Worm (Caenorhabditis elegans) whole organism, L1 larva: ENCODE measurements around the gene ZC487.1.

Experiments
- egl-27 ChIP-seq, 2 experiments: fragments of 150-350 bp in 1 of 2; sonication (generic microtip); optimal IDR thresholded peaks; 3 replicates each; lab custom pipeline; 2017 to 2018; ENCODE audit warnings: missing biosample characterization in 2 of 2, missing genetic modification characterization in 2 of 2, missing genetic modification reagents in 2 of 2
- fos-1 ChIP-seq: fragments of 150-350 bp; optimal IDR thresholded peaks from 2 replicates; lab custom pipeline; 2014; ENCODE audit warnings: missing biosample characterization, missing genetic modification characterization
- mdl-1 ChIP-seq, 2 experiments: fragments of 150-350 bp; optimal IDR thresholded peaks; 2 replicates each; lab custom pipeline; 2014 to 2017; ENCODE audit warnings: missing biosample characterization in 2 of 2, missing genetic modification characterization in 2 of 2, inconsistent platforms in 1 of 2
- mep-1 ChIP-seq: fragments of 150-350 bp; optimal IDR thresholded peaks from 2 replicates; lab custom pipeline; 2014; ENCODE audit warnings: missing biosample characterization, missing genetic modification characterization
- nhr-12 ChIP-seq: sonication (generic microtip); optimal IDR thresholded peaks from 2 replicates; lab custom pipeline; 2017; ENCODE audit warnings: missing biosample characterization, missing genetic modification characterization
- nhr-77 ChIP-seq: fragments of 150-350 bp; optimal IDR thresholded peaks from 2 replicates; lab custom pipeline; 2014; ENCODE audit warnings: missing biosample characterization, missing genetic modification characterization
- pax-3 ChIP-seq: fragments of 200-800 bp; sonication (Bioruptor generic); optimal IDR thresholded peaks from 2 replicates; lab custom pipeline; 2018; ENCODE audit warnings: mild to moderate bottlenecking, missing genetic modification characterization, moderate library complexity, missing compliant biosample characterization
- skn-1 ChIP-seq: fragments of 150-350 bp; optimal IDR thresholded peaks from 2 replicates; lab custom pipeline; 2014; ENCODE audit warnings: missing biosample characterization, missing genetic modification characterization
- snpc-4 ChIP-seq: fragments of 150-350 bp; optimal IDR thresholded peaks from 2 replicates; lab custom pipeline; 2014; ENCODE audit warnings: missing biosample characterization, missing genetic modification characterization
- sox-4 ChIP-seq: sonication (generic microtip); optimal IDR thresholded peaks from 2 replicates; lab custom pipeline; 2016; ENCODE audit warnings: missing genetic modification characterization, missing compliant biosample characterization
- unc-62 ChIP-seq: fragments of 150-350 bp; optimal IDR thresholded peaks from 2 replicates; lab custom pipeline; 2014; ENCODE audit warnings: missing biosample characterization, missing genetic modification reagents, missing genetic modification characterization
- zip-4 ChIP-seq: fragments of 200-800 bp; sonication (Bioruptor generic); optimal IDR thresholded peaks from 2 replicates; lab custom pipeline; 2018; ENCODE audit warnings: mild to moderate bottlenecking, missing genetic modification characterization, moderate library complexity, missing compliant biosample characterization

- TF ChIP-seq mdl-1 (tag; optimal IDR thresholded peaks at IDR 0.05; lab: Kevin White, UChicago) (no peak), sox-4 (tag; lab: Kevin White, UChicago) (no peak), nhr-12 (tag; lab: Kevin White, UChicago) (no peak), pax-3 (tag; lab: Kevin White, UChicago) (no peak), snpc-4 (tag; lab: Kevin White, UChicago) (no peak), fos-1 (tag; lab: Kevin White, UChicago) (no peak), zip-4 (no peak), egl-27 (tag; optimal IDR thresholded peaks at IDR 0.05; lab: Kevin White, UChicago) (no peak), unc-62 (no peak), mep-1 (no peak), skn-1 (tag; lab: Kevin White, UChicago) (no peak), nhr-77 (tag; lab: Kevin White, UChicago) (no peak)
Observed at ce11 chrV:6699021-6699420, 28.3 kb upstream of the ZC487.1 start.
